Worm (Caenorhabditis elegans) whole organism, young adult: ENCODE data around the gene dop-4.

ENCODE experiments used
- B0336.3 ChIP-seq: fragments of 200-800 bp; sonication (Bioruptor generic); IDR thresholded peaks from 2 replicates; pipeline ENCODE4 v1.3.6; 2022; ENCODE audit warnings: missing genetic modification characterization, missing compliant biosample characterization
- C06A6.2 ChIP-seq: fragments of 200-800 bp; sonication (Bioruptor generic); conservative IDR thresholded peaks from 2 replicates; pipeline ENCODE4 v1.3.6; 2022; ENCODE audit warnings: missing genetic modification characterization, missing compliant biosample characterization
- F23B12.7 ChIP-seq: sonication (generic microtip); optimal IDR thresholded peaks from 2 replicates; lab custom pipeline; 2017; ENCODE audit warnings: missing genetic modification characterization, mild to moderate bottlenecking, missing compliant biosample characterization, antibody characterized with exemption, moderate library complexity; ENCODE audit not compliant: insufficient read depth
- F37B4.10 ChIP-seq: fragments of 200-800 bp; sonication (Bioruptor generic); IDR thresholded peaks from 2 replicates; pipeline ENCODE4 v1.3.6; 2022; ENCODE audit warnings: missing genetic modification characterization, missing compliant biosample characterization
- F55B11.4 ChIP-seq: sonication (generic microtip); optimal IDR thresholded peaks from 2 replicates; lab custom pipeline; 2016; ENCODE audit warnings: missing compliant biosample characterization, missing genetic modification characterization, borderline replicate concordance; ENCODE audit not compliant: insufficient read depth
- F57A8.1 ChIP-seq: fragments of 200-800 bp; sonication (Bioruptor generic); optimal IDR thresholded peaks from 2 replicates; lab custom pipeline; 2018; ENCODE audit warnings: mild to moderate bottlenecking, missing genetic modification characterization, moderate library complexity, missing compliant biosample characterization
- K11D2.4 ChIP-seq: fragments of 200-800 bp; sonication (Bioruptor generic); IDR thresholded peaks from 2 replicates; pipeline ENCODE4 v1.3.6; 2022; ENCODE audit warnings: missing genetic modification reagents, missing genetic modification characterization, missing compliant biosample characterization
- T07F8.4 ChIP-seq: sonication (generic microtip); optimal IDR thresholded peaks from 2 replicates; lab custom pipeline; 2016; ENCODE audit warnings: mild to moderate bottlenecking, missing genetic modification characterization, moderate library complexity, missing compliant biosample characterization
- Y53G8AR.9 ChIP-seq: fragments of 200-800 bp; sonication (Bioruptor generic); conservative IDR thresholded peaks from 2 replicates; pipeline ENCODE4 v1.3.6; 2022; ENCODE audit warnings: missing genetic modification reagents, missing genetic modification characterization, missing compliant biosample characterization
- Y67H2A.10 ChIP-seq: fragments of 200-800 bp; sonication (Bioruptor generic); conservative IDR thresholded peaks from 2 replicates; pipeline ENCODE4 v1.3.6; 2022; ENCODE audit warnings: missing genetic modification reagents, missing genetic modification characterization, missing compliant biosample characterization
- aptf-2 ChIP-seq: fragments of 200-800 bp; sonication (Bioruptor generic); conservative IDR thresholded peaks from 2 replicates; pipeline ENCODE4 v1.3.6; 2022; ENCODE audit warnings: missing genetic modification reagents, missing genetic modification characterization, missing compliant biosample characterization
- atf-7 ChIP-seq: sonication (generic microtip); optimal IDR thresholded peaks from 2 replicates; lab custom pipeline; 2017; ENCODE audit warnings: mild to moderate bottlenecking, missing genetic modification characterization, missing compliant biosample characterization
- attf-3 ChIP-seq: fragments of 200-800 bp; sonication (Bioruptor generic); conservative IDR thresholded peaks from 2 replicates; pipeline ENCODE4 v1.3.6; 2022; ENCODE audit warnings: missing genetic modification reagents, missing genetic modification characterization, missing compliant biosample characterization
- attf-5 ChIP-seq: fragments of 200-800 bp; sonication (Bioruptor generic); optimal IDR thresholded peaks from 2 replicates; lab custom pipeline; 2018; ENCODE audit warnings: mild to moderate bottlenecking, missing genetic modification characterization, missing compliant biosample characterization
- attf-6 ChIP-seq: fragments of 200-800 bp; sonication (Bioruptor generic); IDR thresholded peaks from 2 replicates; pipeline ENCODE4 v1.3.6; 2022; ENCODE audit warnings: missing genetic modification reagents, missing genetic modification characterization, missing compliant biosample characterization
- bed-2 ChIP-seq: fragments of 200-800 bp; sonication (Bioruptor generic); IDR thresholded peaks from 2 replicates; pipeline ENCODE4 v1.3.6; 2022; ENCODE audit warnings: missing genetic modification reagents, missing genetic modification characterization, missing compliant biosample characterization
- ceh-79 ChIP-seq: sonication (generic microtip); optimal IDR thresholded peaks from 2 replicates; lab custom pipeline; 2017; ENCODE audit warnings: mild to moderate bottlenecking, missing genetic modification characterization, missing compliant biosample characterization
- dox-1 ChIP-seq: fragments of 200-800 bp; sonication (Bioruptor generic); IDR thresholded peaks from 2 replicates; pipeline ENCODE4 v1.3.6; 2022; ENCODE audit warnings: missing genetic modification reagents, missing genetic modification characterization, missing compliant biosample characterization
- efl-1 ChIP-seq: fragments of 150-350 bp; optimal IDR thresholded peaks from 2 replicates; lab custom pipeline; 2014; ENCODE audit warnings: missing biosample characterization, missing genetic modification reagents, missing genetic modification characterization
- egrh-3 ChIP-seq: fragments of 200-800 bp; sonication (Bioruptor generic); IDR thresholded peaks from 2 replicates; pipeline ENCODE4 v1.3.6; 2022; ENCODE audit warnings: missing genetic modification reagents, missing genetic modification characterization, missing compliant biosample characterization
- ets-4 ChIP-seq: fragments of 200-800 bp; sonication (Bioruptor generic); optimal IDR thresholded peaks from 2 replicates; lab custom pipeline; 2018; ENCODE audit warnings: mild to moderate bottlenecking, missing genetic modification characterization, missing compliant biosample characterization
- fkh-3 ChIP-seq: sonication (generic microtip); optimal IDR thresholded peaks from 2 replicates; lab custom pipeline; 2016; ENCODE audit warnings: mild to moderate bottlenecking, missing genetic modification characterization, missing compliant biosample characterization
- gei-17 ChIP-seq: fragments of 200-800 bp; sonication (Bioruptor generic); optimal IDR thresholded peaks from 2 replicates; lab custom pipeline; 2018; ENCODE audit warnings: mild to moderate bottlenecking, missing genetic modification characterization, missing compliant biosample characterization
- him-1 ChIP-seq: sonication (generic microtip); optimal IDR thresholded peaks from 2 replicates; lab custom pipeline; 2016; ENCODE audit warnings: missing genotype, missing genetic modification reagents, missing genetic modification characterization, missing compliant biosample characterization
- hlh-12 ChIP-seq: sonication (generic microtip); optimal IDR thresholded peaks from 2 replicates; lab custom pipeline; 2016; ENCODE audit warnings: missing genetic modification characterization, missing compliant biosample characterization
- hlh-26 ChIP-seq: fragments of 200-800 bp; sonication (Bioruptor generic); conservative IDR thresholded peaks from 2 replicates; pipeline ENCODE4 v1.3.6; 2022; ENCODE audit warnings: missing genetic modification reagents, missing genetic modification characterization, missing compliant biosample characterization
- hmg-1.2 ChIP-seq: fragments of 200-800 bp; sonication (Bioruptor generic); IDR thresholded peaks from 2 replicates; pipeline ENCODE4 v1.3.6; 2022; ENCODE audit warnings: missing genetic modification reagents, missing genetic modification characterization, missing compliant biosample characterization
- hmg-20 ChIP-seq: fragments of 200-800 bp; sonication (Bioruptor generic); IDR thresholded peaks from 2 replicates; pipeline ENCODE4 v1.3.6; 2022; ENCODE audit warnings: missing genetic modification reagents, missing genetic modification characterization, missing compliant biosample characterization
- lag-1 ChIP-seq: fragments of 200-800 bp; sonication (Bioruptor generic); IDR thresholded peaks from 2 replicates; pipeline ENCODE4 v1.3.6; 2022; ENCODE audit warnings: missing genetic modification reagents, missing genetic modification characterization, missing compliant biosample characterization
- lin-54 ChIP-seq: fragments of 200-800 bp; sonication (Bioruptor generic); optimal IDR thresholded peaks from 2 replicates; lab custom pipeline; 2018; ENCODE audit warnings: mild to moderate bottlenecking, missing genetic modification characterization, missing compliant biosample characterization
- madf-6 ChIP-seq: fragments of 200-800 bp; sonication (Bioruptor generic); IDR thresholded peaks from 2 replicates; pipeline ENCODE4 v1.3.6; 2022; ENCODE audit warnings: missing genetic modification reagents, missing genetic modification characterization, missing compliant biosample characterization
- nhr-80 ChIP-seq: sonication (generic microtip); optimal IDR thresholded peaks from 2 replicates; lab custom pipeline; 2016; ENCODE audit warnings: missing genetic modification characterization, missing compliant biosample characterization
- pha-4 ChIP-seq: fragments of 150-350 bp; sonication (generic microtip); optimal IDR thresholded peaks from 2 replicates; lab custom pipeline; 2014; ENCODE audit warnings: missing biosample characterization, missing genetic modification reagents, missing genetic modification characterization
- snpc-4 ChIP-seq, 5 experiments: fragments of 150-350 bp in 1 of 5; sonication (generic microtip) in 4 of 5; optimal IDR thresholded peaks; 2 replicates each; lab custom pipeline; 2014 to 2018; ENCODE audit warnings: missing genetic modification characterization in 5 of 5, missing biosample characterization in 3 of 5, antibody characterized with exemption in 2 of 5, mild to moderate bottlenecking in 2 of 5, missing compliant biosample characterization in 2 of 5, missing genotype in 2 of 5, moderate library complexity in 2 of 5, missing genetic modification reagents in 1 of 5
- tbx-9 ChIP-seq: sonication (generic microtip); optimal IDR thresholded peaks from 2 replicates; lab custom pipeline; 2016; ENCODE audit warnings: borderline replicate concordance, missing genetic modification characterization, inconsistent platforms, missing compliant biosample characterization
- tlf-1 ChIP-seq: fragments of 200-800 bp; sonication (Bioruptor generic); optimal IDR thresholded peaks from 2 replicates; lab custom pipeline; 2018; ENCODE audit warnings: mild to moderate bottlenecking, missing genetic modification characterization, missing compliant biosample characterization
- unc-130 ChIP-seq: sonication (generic microtip); optimal IDR thresholded peaks from 2 replicates; lab custom pipeline; 2016; ENCODE audit warnings: missing genetic modification reagents, missing genetic modification characterization, missing compliant biosample characterization
- xnd-1 ChIP-seq: sonication (generic microtip); optimal IDR thresholded peaks from 2 replicates; lab custom pipeline; 2016; ENCODE audit warnings: missing genotype, missing genetic modification reagents, missing genetic modification characterization, missing compliant biosample characterization
- zfh-2 ChIP-seq: fragments of 200-800 bp; sonication (Bioruptor generic); conservative IDR thresholded peaks from 2 replicates; pipeline ENCODE4 v1.3.6; 2022; ENCODE audit warnings: missing genetic modification reagents, missing genetic modification characterization, missing compliant biosample characterization
- zim-3 ChIP-seq: sonication (generic microtip); optimal IDR thresholded peaks from 2 replicates; lab custom pipeline; 2017; ENCODE audit warnings: mild to moderate bottlenecking, missing genetic modification characterization, moderate library complexity, missing compliant biosample characterization
- ztf-18 ChIP-seq: sonication (generic microtip); optimal IDR thresholded peaks from 2 replicates; lab custom pipeline; 2016; ENCODE audit warnings: missing genotype, mild to moderate bottlenecking, missing genetic modification characterization, missing compliant biosample characterization
- ztf-28 ChIP-seq: fragments of 200-800 bp; sonication (Bioruptor generic); IDR thresholded peaks from 2 replicates; pipeline ENCODE4 v1.3.6; 2022; ENCODE audit warnings: missing genetic modification reagents, missing genetic modification characterization, missing compliant biosample characterization
- ztf-3 ChIP-seq: fragments of 200-800 bp; sonication (Bioruptor generic); optimal IDR thresholded peaks from 2 replicates; lab custom pipeline; 2018; ENCODE audit warnings: mild to moderate bottlenecking, missing genetic modification characterization, missing compliant biosample characterization

dop-4 gene

DNA sequence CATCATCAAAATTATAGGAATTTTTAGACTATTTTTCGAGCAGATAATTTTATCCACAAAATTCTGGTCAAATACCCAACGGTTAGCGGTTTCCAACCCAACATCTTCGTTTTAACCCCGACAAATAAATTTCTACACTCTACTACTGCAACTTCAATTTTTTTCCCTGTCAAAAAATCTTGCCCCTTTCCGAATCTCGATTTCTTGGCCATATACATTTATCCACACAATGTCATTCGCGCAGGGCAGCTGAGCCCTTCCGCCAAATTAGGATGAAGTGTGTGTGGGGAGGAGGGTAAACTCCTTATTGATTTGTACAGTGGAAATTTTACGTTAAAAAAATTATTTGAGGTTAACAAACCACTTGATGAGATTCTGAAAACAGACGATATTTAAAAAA, 49.8 kb downstream of the dop-4 start (continued):
- TF ChIP-seq tlf-1 (GFP tag; lab: Kevin White, UChicago), result peak; percentile 97
- TF ChIP-seq atf-7 (tag; lab: Kevin White, UChicago), result peak; percentile 94
- TF ChIP-seq efl-1 (GFP tag; lab: Kevin White, UChicago), result no peak
- TF ChIP-seq attf-5 (GFP tag; lab: Kevin White, UChicago), result no peak
- peak; percentile 32; the same call in 1 of the 2 replicates for TF ChIP-seq bed-2 (GFP tag; lab: Robert Waterston, UW)
- peak; percentile 98 for TF ChIP-seq B0336.3 (GFP tag; lab: Robert Waterston, UW)
- TF ChIP-seq zfh-2 (GFP tag; lab: Robert Waterston, UW), result no peak
- TF ChIP-seq attf-6, result no peak
- no peak for TF ChIP-seq F55B11.4
- peak; percentile 98 for TF ChIP-seq dox-1 (GFP tag; lab: Robert Waterston, UW)
- TF ChIP-seq Y67H2A.10 (GFP tag; lab: Robert Waterston, UW), result no peak
- no peak for TF ChIP-seq hlh-26 (GFP tag; lab: Robert Waterston, UW)
- TF ChIP-seq tbx-9 (tag; lab: Kevin White, UChicago), result no peak
- TF ChIP-seq lag-1, result 0 out of 2 replicates have a peak, but pooled peaks have one; percentile 29
- no peak for TF ChIP-seq aptf-2 (GFP tag; lab: Robert Waterston, UW)
- peak; percentile 84 for TF ChIP-seq T07F8.4 (tag; lab: Kevin White, UChicago)
- TF ChIP-seq xnd-1 (tag; lab: Kevin White, UChicago), result no peak
- peak; percentile 97 for TF ChIP-seq gei-17 (GFP tag; lab: Kevin White, UChicago)
- TF ChIP-seq pha-4, result peak; percentile 95
- peak; percentile 87 for TF ChIP-seq ztf-3
- no peak for TF ChIP-seq ztf-28 (GFP tag; lab: Robert Waterston, UW)
- TF ChIP-seq egrh-3 (GFP tag; lab: Robert Waterston, UW), result no peak
- TF ChIP-seq hlh-12, result no peak
- no peak for TF ChIP-seq zim-3 (tag; lab: Kevin White, UChicago)
- TF ChIP-seq snpc-4 (GFP tag; optimal IDR thresholded peaks at IDR 0.05; lab: Kevin White, UChicago), result peak; percentile 67
- TF ChIP-seq snpc-4 (tag; optimal IDR thresholded peaks at IDR 0.05; lab: Kevin White, UChicago), result peak; percentile 55 to 88 (median 80)
- peak; percentile 94 for TF ChIP-seq F23B12.7
- no peak; the same call in 1 of the 2 replicates for TF ChIP-seq madf-6 (GFP tag; lab: Robert Waterston, UW)
- peak; percentile 94 for TF ChIP-seq hmg-20 (GFP tag; lab: Robert Waterston, UW)
- TF ChIP-seq fkh-3 (tag; lab: Kevin White, UChicago), result no peak
- peak; percentile 98 for TF ChIP-seq K11D2.4 (GFP tag; lab: Robert Waterston, UW)
- TF ChIP-seq ets-4, result peak; percentile 94
- TF ChIP-seq F57A8.1 (GFP tag; lab: Kevin White, UChicago), result peak; percentile 84
- peak; percentile 92 for TF ChIP-seq C06A6.2 (GFP tag; lab: Robert Waterston, UW)
- peak; percentile 71 for TF ChIP-seq ceh-79 (tag; lab: Kevin White, UChicago)
- peak; percentile 85 for TF ChIP-seq lin-54
- TF ChIP-seq ztf-18, result peak; percentile 28
- TF ChIP-seq Y53G8AR.9, result peak; percentile 93
- 0 out of 2 replicates have a peak, but pooled peaks have one; percentile 8 for TF ChIP-seq F37B4.10 (GFP tag; lab: Robert Waterston, UW)
- TF ChIP-seq nhr-80 (tag; lab: Kevin White, UChicago), result peak; percentile 76
- peak; percentile 81 for TF ChIP-seq hmg-1.2
- no peak for TF ChIP-seq unc-130 (GFP tag; lab: Kevin White, UChicago)
- TF ChIP-seq him-1, result no peak
- TF ChIP-seq attf-3 (GFP tag; lab: Robert Waterston, UW), result peak; percentile 35; the same call in 1 of the 2 replicates
